Worm (Caenorhabditis elegans) whole organism, mixed stage, embryonic: ENCODE results near the gene C36C9.5.
"Not testable (repeated sequence)": the region's sequence is repeated elsewhere in the genome, so short reads cannot be mapped to it uniquely, and the experiment has no call there.

ENCODE experiments used
- bed-3 ChIP-seq: fragments of 200-800 bp; sonication (Bioruptor generic); optimal IDR thresholded peaks from 3 replicates; lab custom pipeline; 2018; ENCODE audit warnings: mild to moderate bottlenecking, missing genetic modification characterization, moderate library complexity, missing compliant biosample characterization
- blmp-1 ChIP-seq: fragments of 150-350 bp; optimal IDR thresholded peaks from 2 replicates; lab custom pipeline; 2014; ENCODE audit warnings: missing biosample characterization, missing genetic modification characterization
- elt-3 ChIP-seq: fragments of 150-350 bp; optimal IDR thresholded peaks from 2 replicates; lab custom pipeline; 2014; ENCODE audit warnings: missing biosample characterization, missing genetic modification characterization
- ham-2 ChIP-seq: fragments of 200-800 bp; sonication (Bioruptor generic); optimal IDR thresholded peaks from 2 replicates; lab custom pipeline; 2018; ENCODE audit warnings: mild to moderate bottlenecking, missing genetic modification characterization, missing compliant biosample characterization
- lsy-2 ChIP-seq: fragments of 150-350 bp; optimal IDR thresholded peaks from 2 replicates; lab custom pipeline; 2014; ENCODE audit warnings: missing biosample characterization, missing genetic modification characterization
- mep-1 ChIP-seq: fragments of 150-350 bp; optimal IDR thresholded peaks from 2 replicates; lab custom pipeline; 2017; ENCODE audit warnings: missing biosample characterization, missing genetic modification reagents, missing genetic modification characterization, inconsistent platforms
- nhr-12 ChIP-seq: fragments of 150-350 bp; optimal IDR thresholded peaks from 2 replicates; lab custom pipeline; 2014; ENCODE audit warnings: missing biosample characterization, missing genetic modification characterization
- nhr-237 ChIP-seq: fragments of 150-350 bp; optimal IDR thresholded peaks from 2 replicates; lab custom pipeline; 2014; ENCODE audit warnings: missing biosample characterization, missing genetic modification characterization
- nhr-76 ChIP-seq: sonication (generic microtip); optimal IDR thresholded peaks from 2 replicates; lab custom pipeline; 2017; ENCODE audit warnings: missing biosample characterization, missing genetic modification characterization
- pha-4 ChIP-seq: fragments of 150-350 bp; optimal IDR thresholded peaks from 2 replicates; lab custom pipeline; 2018; ENCODE audit warnings: missing biosample characterization, missing genetic modification reagents, missing genetic modification characterization
- sem-2 ChIP-seq: fragments of 200-800 bp; sonication (Bioruptor generic); optimal IDR thresholded peaks from 2 replicates; lab custom pipeline; 2018; ENCODE audit warnings: mild to moderate bottlenecking, missing genetic modification characterization, missing compliant biosample characterization
- snpc-4 ChIP-seq: fragments of 150-350 bp; optimal IDR thresholded peaks from 2 replicates; lab custom pipeline; 2014; ENCODE audit warnings: missing biosample characterization, missing genetic modification characterization
- unc-120 ChIP-seq: sonication (generic microtip); optimal IDR thresholded peaks from 2 replicates; lab custom pipeline; 2017; ENCODE audit warnings: missing genetic modification characterization, missing compliant biosample characterization; ENCODE audit not compliant: poor library complexity, severe bottlenecking

DNA sequence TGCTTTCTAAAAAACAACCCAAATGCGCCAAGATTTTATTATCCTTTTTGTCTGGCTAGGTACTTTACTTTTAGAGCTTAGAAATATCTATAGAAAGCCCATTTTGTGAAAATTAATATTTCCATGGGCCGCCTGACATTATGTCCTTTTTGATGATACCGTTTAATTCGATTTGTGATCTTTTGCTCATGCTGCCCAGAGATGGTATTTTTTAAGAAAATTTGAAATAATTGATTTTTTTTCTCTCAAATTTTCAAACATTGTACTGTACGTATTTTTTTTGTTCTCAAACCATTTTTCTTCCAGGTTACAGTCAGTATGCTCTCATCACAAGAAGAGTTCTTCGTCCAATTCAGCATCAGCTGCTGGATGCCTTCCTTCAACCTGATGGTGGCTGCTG, 38.8 kb upstream of the C36C9.5 start, which contains the start of gene Y75D11A.2:
- TF ChIP-seq pha-4 (tag; lab: Kevin White, UChicago); nhr-237; nhr-76; nhr-12; elt-3 (tag; lab: Kevin White, UChicago); lsy-2 (tag; lab: Kevin White, UChicago); bed-3; mep-1; unc-120 (tag; lab: Kevin White, UChicago); ham-2 (GFP tag; lab: Kevin White, UChicago); snpc-4 (tag; lab: Kevin White, UChicago); blmp-1; sem-2 (GFP tag; lab: Kevin White, UChicago): not testable (repeated sequence)
